Worm (Caenorhabditis elegans) whole organism, L2 larva: ENCODE measurements around the gene vdac-1.
A peak's percentile ranks its signal among the peaks of the same experiment; 100 is the strongest.

Experiments used
- C34F6.9 ChIP-seq: fragments of 150-350 bp; optimal IDR thresholded peaks from 2 replicates; lab custom pipeline; 2014; ENCODE audit warnings: missing biosample characterization, missing genetic modification characterization
- F13H6.1 ChIP-seq: sonication (generic microtip); optimal IDR thresholded peaks from 2 replicates; lab custom pipeline; 2016; ENCODE audit warnings: missing genetic modification characterization, missing compliant biosample characterization
- R02D3.7 ChIP-seq: fragments of 150-350 bp; optimal IDR thresholded peaks from 2 replicates; lab custom pipeline; 2014; ENCODE audit warnings: missing biosample characterization, missing genetic modification characterization
- Y55F3AM.14 ChIP-seq: fragments of 200-800 bp; sonication (Bioruptor generic); optimal IDR thresholded peaks from 2 replicates; lab custom pipeline; 2018; ENCODE audit warnings: mild to moderate bottlenecking, missing genetic modification characterization, missing compliant biosample characterization
- ZK546.5 ChIP-seq: sonication (generic microtip); optimal IDR thresholded peaks from 2 replicates; lab custom pipeline; 2017; ENCODE audit warnings: missing biosample characterization, missing genetic modification characterization
- aly-2 ChIP-seq: fragments of 150-350 bp; optimal IDR thresholded peaks from 2 replicates; lab custom pipeline; 2014; ENCODE audit warnings: missing biosample characterization, missing genetic modification characterization
- ama-1 ChIP-seq: fragments of 150-350 bp; optimal IDR thresholded peaks from 2 replicates; lab custom pipeline; 2018; ENCODE audit warnings: inconsistent platforms
- blmp-1 ChIP-seq: sonication (generic microtip); optimal IDR thresholded peaks from 2 replicates; lab custom pipeline; 2017; ENCODE audit warnings: missing genetic modification characterization, mild to moderate bottlenecking, missing compliant biosample characterization, antibody characterized with exemption, moderate library complexity; ENCODE audit not compliant: insufficient read depth
- ceh-16 ChIP-seq: fragments of 150-350 bp; optimal IDR thresholded peaks from 2 replicates; lab custom pipeline; 2014; ENCODE audit warnings: missing biosample characterization, missing genetic modification characterization
- ceh-82 ChIP-seq: fragments of 150-350 bp; optimal IDR thresholded peaks from 2 replicates; lab custom pipeline; 2014; ENCODE audit warnings: missing biosample characterization, missing genetic modification characterization
- crh-2 ChIP-seq: sonication (generic microtip); optimal IDR thresholded peaks from 2 replicates; lab custom pipeline; 2017; ENCODE audit warnings: missing biosample characterization, missing genetic modification characterization
- dmd-4 ChIP-seq: sonication (generic microtip); optimal IDR thresholded peaks from 2 replicates; lab custom pipeline; 2017; ENCODE audit warnings: missing biosample characterization, missing genetic modification characterization
- elt-1 ChIP-seq: fragments of 150-350 bp; optimal IDR thresholded peaks from 2 replicates; lab custom pipeline; 2014; ENCODE audit warnings: missing biosample characterization, missing genetic modification characterization
- elt-3 ChIP-seq: sonication (generic microtip); optimal IDR thresholded peaks from 2 replicates; lab custom pipeline; 2017; ENCODE audit warnings: missing biosample characterization, missing genetic modification characterization
- fos-1 ChIP-seq: fragments of 150-350 bp; optimal IDR thresholded peaks from 2 replicates; lab custom pipeline; 2014; ENCODE audit warnings: missing biosample characterization, missing genetic modification characterization
- gmeb-1 ChIP-seq: fragments of 150-350 bp; optimal IDR thresholded peaks from 2 replicates; lab custom pipeline; 2014; ENCODE audit warnings: missing biosample characterization, missing genetic modification characterization
- lin-39 ChIP-seq: fragments of 150-350 bp; optimal IDR thresholded peaks from 2 replicates; lab custom pipeline; 2014; ENCODE audit warnings: missing biosample characterization, missing genetic modification reagents, missing genetic modification characterization
- lsy-2 ChIP-seq, 2 experiments: fragments of 150-350 bp in 1 of 2; sonication (generic microtip) in 1 of 2; optimal IDR thresholded peaks; 2 replicates each; lab custom pipeline; 2014 to 2017; ENCODE audit warnings: missing biosample characterization in 2 of 2, missing genetic modification characterization in 2 of 2
- mab-5 ChIP-seq: fragments of 150-350 bp; optimal IDR thresholded peaks from 2 replicates; lab custom pipeline; 2014; ENCODE audit warnings: missing biosample characterization, missing genetic modification characterization
- mdl-1 ChIP-seq, 2 experiments: fragments of 150-350 bp in 1 of 2; sonication (generic microtip) in 1 of 2; optimal IDR thresholded peaks; 2 replicates each; lab custom pipeline; 2017; ENCODE audit warnings: missing biosample characterization in 2 of 2, missing genetic modification characterization in 2 of 2
- nhr-10 ChIP-seq: sonication (generic microtip); optimal IDR thresholded peaks from 2 replicates; lab custom pipeline; 2017; ENCODE audit warnings: missing biosample characterization, missing genetic modification characterization
- nhr-11 ChIP-seq: fragments of 150-350 bp; optimal IDR thresholded peaks from 2 replicates; lab custom pipeline; 2014; ENCODE audit warnings: missing biosample characterization, missing genetic modification characterization
- nhr-12 ChIP-seq: fragments of 150-350 bp; optimal IDR thresholded peaks from 2 replicates; lab custom pipeline; 2014; ENCODE audit warnings: missing biosample characterization, missing genetic modification characterization
- nhr-129 ChIP-seq: fragments of 150-350 bp; optimal IDR thresholded peaks from 2 replicates; lab custom pipeline; 2014; ENCODE audit warnings: missing biosample characterization, missing genetic modification characterization
- nhr-21 ChIP-seq: fragments of 150-350 bp; optimal IDR thresholded peaks from 2 replicates; lab custom pipeline; 2014; ENCODE audit warnings: missing biosample characterization, missing genetic modification characterization
- nhr-23 ChIP-seq: fragments of 150-350 bp; optimal IDR thresholded peaks from 2 replicates; lab custom pipeline; 2014; ENCODE audit warnings: missing biosample characterization, missing genetic modification reagents, missing genetic modification characterization
- nhr-77 ChIP-seq: fragments of 150-350 bp; optimal IDR thresholded peaks from 2 replicates; lab custom pipeline; 2014; ENCODE audit warnings: missing biosample characterization, missing genetic modification characterization
- peb-1 ChIP-seq: fragments of 150-350 bp; optimal IDR thresholded peaks from 2 replicates; lab custom pipeline; 2014; ENCODE audit warnings: missing biosample characterization, missing genetic modification characterization
- skn-1 ChIP-seq: sonication (generic microtip); optimal IDR thresholded peaks from 2 replicates; lab custom pipeline; 2017; ENCODE audit warnings: missing biosample characterization, missing genetic modification characterization
- sma-3 ChIP-seq: sonication (generic microtip); optimal IDR thresholded peaks from 2 replicates; lab custom pipeline; 2016; ENCODE audit warnings: missing genetic modification reagents, missing genetic modification characterization, missing compliant biosample characterization
- sma-9 ChIP-seq, 2 experiments: fragments of 150-350 bp in 1 of 2; sonication (generic microtip) in 1 of 2; optimal IDR thresholded peaks; 2 replicates each; lab custom pipeline; 2014 to 2016; ENCODE audit warnings: missing genetic modification characterization in 2 of 2, mild to moderate bottlenecking in 1 of 2, missing biosample characterization in 1 of 2, missing compliant biosample characterization in 1 of 2, missing genetic modification reagents in 1 of 2, moderate library complexity in 1 of 2
- unc-55 ChIP-seq: fragments of 150-350 bp; sonication (generic microtip); optimal IDR thresholded peaks from 3 replicates; lab custom pipeline; 2014; ENCODE audit warnings: missing biosample characterization, missing genetic modification reagents, missing genetic modification characterization
- zag-1 ChIP-seq: fragments of 150-350 bp; optimal IDR thresholded peaks from 2 replicates; lab custom pipeline; 2014; ENCODE audit warnings: missing biosample characterization, missing genetic modification characterization
- ztf-1 ChIP-seq: fragments of 200-800 bp; sonication (Bioruptor generic); conservative IDR thresholded peaks from 2 replicates; pipeline ENCODE4 v1.3.6; 2022; ENCODE audit warnings: missing genetic modification characterization, missing compliant biosample characterization
- ztf-11 ChIP-seq: sonication (generic microtip); optimal IDR thresholded peaks from 2 replicates; lab custom pipeline; 2017; ENCODE audit warnings: missing biosample characterization, missing genetic modification characterization
- ztf-4 ChIP-seq: fragments of 150-350 bp; optimal IDR thresholded peaks from 2 replicates; lab custom pipeline; 2014; ENCODE audit warnings: missing biosample characterization, missing genetic modification characterization

Gene vdac-1

ce11 chrIV:7550445-7550844 is 42.8 kb upstream of the vdac-1 start, which contains the start of gene pam-1:
pam-1 (minus strand) TSS chrIV:7550812.
- TF ChIP-seq fos-1 (tag; lab: Kevin White, UChicago): no peak
- no peak for TF ChIP-seq ZK546.5 (tag; lab: Kevin White, UChicago)
- no peak for TF ChIP-seq nhr-23 (tag; lab: Kevin White, UChicago)
- TF ChIP-seq elt-3 (tag; lab: Kevin White, UChicago): no peak
- no peak for TF ChIP-seq zag-1 (tag; lab: Kevin White, UChicago)
- TF ChIP-seq mdl-1 (tag; optimal IDR thresholded peaks at IDR 0.05; lab: Kevin White, UChicago): no peak
- no peak for TF ChIP-seq nhr-129 (tag; lab: Kevin White, UChicago)
- no peak for TF ChIP-seq ceh-82 (tag; lab: Kevin White, UChicago)
- no peak for TF ChIP-seq gmeb-1 (tag; lab: Kevin White, UChicago)
- TF ChIP-seq nhr-77 (tag; lab: Kevin White, UChicago): no peak

ce11 chrIV:7549844-7550243 is 42.2 kb upstream of the vdac-1 start:
- TF ChIP-seq nhr-11 (tag; lab: Kevin White, UChicago) (no peak), fos-1 (tag; lab: Kevin White, UChicago) (peak; percentile 54), nhr-129 (tag; lab: Kevin White, UChicago) (peak; percentile 60), lsy-2 (tag; optimal IDR thresholded peaks at IDR 0.05; lab: Kevin White, UChicago) (peak in 1 of 2 experiments; percentile 41), ztf-4 (tag; lab: Kevin White, UChicago) (no peak), sma-9 (GFP tag; optimal IDR thresholded peaks at IDR 0.05; lab: Kevin White, UChicago) (no peak), sma-9 (tag; optimal IDR thresholded peaks at IDR 0.05; lab: Kevin White, UChicago) (no peak), skn-1 (tag; lab: Kevin White, UChicago) (peak; percentile 80), peb-1 (no peak), C34F6.9 (tag; lab: Kevin White, UChicago) (peak; percentile 28), nhr-77 (tag; lab: Kevin White, UChicago) (no peak), F13H6.1 (tag; lab: Kevin White, UChicago) (peak; percentile 19)

- TF ChIP-seq ceh-82 (tag; lab: Kevin White, UChicago): no peak
- TF ChIP-seq lin-39 (tag; lab: Kevin White, UChicago): no peak
- no peak for TF ChIP-seq aly-2 (tag; lab: Kevin White, UChicago)
- no peak for TF ChIP-seq mab-5 (tag; lab: Kevin White, UChicago)
- no peak for TF ChIP-seq nhr-129 (tag; lab: Kevin White, UChicago)
- no peak for TF ChIP-seq dmd-4
- no peak for TF ChIP-seq nhr-12 (tag; lab: Kevin White, UChicago)
- no peak for TF ChIP-seq nhr-21 (tag; lab: Kevin White, UChicago)
- no peak for TF ChIP-seq ama-1 (lab: Kevin White, UChicago)
- no peak for TF ChIP-seq sma-9 (GFP tag; optimal IDR thresholded peaks at IDR 0.05; lab: Kevin White, UChicago)
- TF ChIP-seq sma-9 (tag; optimal IDR thresholded peaks at IDR 0.05; lab: Kevin White, UChicago): no peak
- TF ChIP-seq nhr-10: no peak
- no peak for TF ChIP-seq sma-3 (GFP tag; lab: Kevin White, UChicago)
- no peak for TF ChIP-seq ceh-16
- TF ChIP-seq zag-1 (tag; lab: Kevin White, UChicago): no peak
- TF ChIP-seq, all 48 proteins: peak for 0
These were observed 40.3 kb upstream of the vdac-1 start, which contains the start of the genes cdd-2 and oef-1 for ce11 chrIV:7547843-7548578. cdd-2 (minus strand) TSS chrIV:7547893. oef-1 (plus strand) TSS chrIV:7548417.

- TF ChIP-seq nhr-11 (tag; lab: Kevin White, UChicago): no peak
- TF ChIP-seq R02D3.7 (tag; lab: Kevin White, UChicago): no peak
- TF ChIP-seq dmd-4: no peak
- no peak for TF ChIP-seq crh-2 (tag; lab: Kevin White, UChicago)
- no peak for TF ChIP-seq mdl-1 (tag; optimal IDR thresholded peaks at IDR 0.05; lab: Kevin White, UChicago)
- TF ChIP-seq ztf-11: no peak
- TF ChIP-seq zag-1 (tag; lab: Kevin White, UChicago): no peak
- no peak for TF ChIP-seq mab-5 (tag; lab: Kevin White, UChicago)
- TF ChIP-seq Y55F3AM.14 (GFP tag; lab: Kevin White, UChicago): no peak
- TF ChIP-seq ceh-16: no peak
- TF ChIP-seq nhr-129 (tag; lab: Kevin White, UChicago): no peak
- TF ChIP-seq ztf-1 (GFP tag; lab: Robert Waterston, UW): no peak
- TF ChIP-seq nhr-23 (tag; lab: Kevin White, UChicago): no peak
- TF ChIP-seq sma-3 (GFP tag; lab: Kevin White, UChicago): no peak
- no peak for TF ChIP-seq unc-55
- no peak for TF ChIP-seq nhr-10
- no peak for TF ChIP-seq blmp-1 (tag; lab: Kevin White, UChicago)
- no peak for TF ChIP-seq fos-1 (tag; lab: Kevin White, UChicago)
- no peak for TF ChIP-seq elt-1 (tag; lab: Kevin White, UChicago)
These were observed 36.0 kb upstream of the vdac-1 start for ce11 chrIV:7543662-7544061.
